Fruit fly (Drosophila melanogaster) whole organism: ENCODE measurements around the gene CG13309.

Experiments
- CG8478 ChIP-seq: fragments of >200 bp; optimal IDR thresholded peaks from 2 replicates; lab custom pipeline; 2018; ENCODE audit warnings: inconsistent platforms
- Dll ChIP-seq: fragments of >200 bp; optimal IDR thresholded peaks from 2 replicates; lab custom pipeline; 2017
- EcR ChIP-seq, 2 experiments: fragments of >200 bp; optimal IDR thresholded peaks; 2 replicates each; lab custom pipeline; 2017; ENCODE audit warnings: missing biosample characterization in 2 of 2, missing genetic modification characterization in 2 of 2, missing genetic modification reagents in 2 of 2
- pan ChIP-seq: fragments of >200 bp; optimal IDR thresholded peaks from 2 replicates; lab custom pipeline; 2017
- psq ChIP-seq: fragments of >200 bp; optimal IDR thresholded peaks from 2 replicates; lab custom pipeline; 2017
- usp ChIP-seq: fragments of >200 bp; optimal IDR thresholded peaks from 2 replicates; lab custom pipeline; 2017; ENCODE audit warnings: missing biosample characterization, missing genetic modification characterization, mixed read lengths

Gene CG13309

dm6 chr3L:8783299-8783698, 26.9 kb upstream of the CG13309 start:
- TF ChIP-seq EcR (GFP tag; optimal IDR thresholded peaks at IDR 0.05; lab: Kevin White, UChicago) (no peak), pan (lab: Kevin White, UChicago) (no peak), CG8478 (lab: Kevin White, UChicago) (no peak), psq (lab: Kevin White, UChicago) (no peak), usp (no peak), Dll (lab: Kevin White, UChicago) (no peak)

DNA sequence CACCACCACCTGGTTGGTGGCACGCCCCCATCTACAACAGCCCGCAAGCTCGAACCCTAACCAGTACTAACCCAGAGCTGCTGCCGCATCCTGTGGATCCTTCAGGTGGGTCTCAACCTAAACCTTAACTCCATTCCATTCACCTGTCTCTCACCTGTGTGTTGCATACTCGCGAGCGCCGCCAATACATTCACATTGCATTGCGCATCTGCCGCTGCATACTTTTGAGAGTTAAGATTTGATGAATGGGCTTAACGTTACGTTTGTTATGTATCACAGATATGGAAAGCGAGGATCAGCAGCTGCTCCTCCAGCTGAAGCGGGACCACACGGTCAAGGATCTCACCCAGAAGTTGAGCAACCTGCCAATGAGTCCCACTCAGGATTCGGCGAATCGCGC, 23.0 kb upstream of the CG13309 start:
- TF ChIP-seq CG8478 (lab: Kevin White, UChicago): no peak
- no peak for TF ChIP-seq pan (lab: Kevin White, UChicago)
- TF ChIP-seq psq (lab: Kevin White, UChicago): no peak
- no peak for TF ChIP-seq usp
- TF ChIP-seq Dll (lab: Kevin White, UChicago): no peak
- no peak for TF ChIP-seq EcR (GFP tag; optimal IDR thresholded peaks at IDR 0.05; lab: Kevin White, UChicago)

- TF ChIP-seq EcR (GFP tag; optimal IDR thresholded peaks at IDR 0.05; lab: Kevin White, UChicago): no peak
- TF ChIP-seq pan (lab: Kevin White, UChicago): no peak
- no peak for TF ChIP-seq Dll (lab: Kevin White, UChicago)
- no peak for TF ChIP-seq usp
- TF ChIP-seq psq (lab: Kevin White, UChicago): no peak
- no peak for TF ChIP-seq CG8478 (lab: Kevin White, UChicago)
Measured at dm6 chr3L:8787701-8788100, 22.5 kb upstream of the CG13309 start.

- no peak for TF ChIP-seq pan (lab: Kevin White, UChicago)
- no peak for TF ChIP-seq CG8478 (lab: Kevin White, UChicago)
- TF ChIP-seq psq (lab: Kevin White, UChicago): no peak
- no peak for TF ChIP-seq Dll (lab: Kevin White, UChicago)
- TF ChIP-seq usp: no peak
- TF ChIP-seq EcR (GFP tag; optimal IDR thresholded peaks at IDR 0.05; lab: Kevin White, UChicago): no peak
Measured at dm6 chr3L:8788445-8788844, 21.8 kb upstream of the CG13309 start, which contains the start of gene Acbp5. Gene Acbp5, minus strand, starts transcription at chr3L:8788545.

DNA sequence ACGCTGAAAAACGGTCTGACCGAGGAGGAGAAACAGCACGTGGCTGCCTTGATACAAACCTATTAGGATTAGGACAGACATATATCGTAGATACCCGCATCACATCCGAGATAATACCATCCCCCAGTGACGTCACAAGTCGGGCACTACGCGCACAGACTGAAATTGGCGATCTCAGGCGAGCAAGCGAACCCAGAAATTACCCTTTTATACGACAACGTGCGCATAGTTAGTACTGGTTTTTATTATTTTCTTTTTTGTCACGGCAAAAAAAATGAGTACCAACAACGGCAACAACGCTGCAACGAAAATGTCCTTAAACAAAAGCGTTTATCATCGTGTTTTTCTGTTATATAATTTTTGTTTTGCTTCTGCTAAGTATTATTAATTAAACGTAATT, 12.1 kb upstream of the CG13309 start:
- TF ChIP-seq usp: no peak
- TF ChIP-seq pan (lab: Kevin White, UChicago): no peak
- no peak for TF ChIP-seq EcR (GFP tag; optimal IDR thresholded peaks at IDR 0.05; lab: Kevin White, UChicago)
- no peak for TF ChIP-seq psq (lab: Kevin White, UChicago)
- TF ChIP-seq Dll (lab: Kevin White, UChicago): no peak
- no peak for TF ChIP-seq CG8478 (lab: Kevin White, UChicago)

- TF ChIP-seq CG8478 (lab: Kevin White, UChicago) (no peak), Dll (lab: Kevin White, UChicago) (no peak), usp (no peak), psq (lab: Kevin White, UChicago) (no peak), EcR (GFP tag; optimal IDR thresholded peaks at IDR 0.05; lab: Kevin White, UChicago) (no peak), pan (lab: Kevin White, UChicago) (no peak)
Measured at dm6 chr3L:8798539-8798938, 11.7 kb upstream of the CG13309 start.

- TF ChIP-seq psq (lab: Kevin White, UChicago) (no peak), usp (no peak), CG8478 (lab: Kevin White, UChicago) (no peak), Dll (lab: Kevin White, UChicago) (no peak), pan (lab: Kevin White, UChicago) (no peak), EcR (GFP tag; optimal IDR thresholded peaks at IDR 0.05; lab: Kevin White, UChicago) (no peak)
Measured at dm6 chr3L:8800432-8800831, 9.8 kb upstream of the CG13309 start, which contains the start of gene CG13310. Gene CG13310, minus strand, starts transcription at chr3L:8800532.

- TF ChIP-seq Dll (lab: Kevin White, UChicago) (no peak), usp (no peak), CG8478 (lab: Kevin White, UChicago) (no peak), pan (lab: Kevin White, UChicago) (no peak), psq (lab: Kevin White, UChicago) (no peak), EcR (GFP tag; optimal IDR thresholded peaks at IDR 0.05; lab: Kevin White, UChicago) (no peak)
Measured at dm6 chr3L:8802064-8802463, 8.1 kb upstream of the CG13309 start, which contains the start of the genes CG13311 and CG34426. Gene CG13311, minus strand, starts transcription at chr3L:8802164. Gene CG34426, plus strand, starts transcription at chr3L:8802463.

dm6 chr3L:8804082-8804814, 5.9 kb upstream of the CG13309 start, which contains the start of the genes CG32023 and CG34427:
Gene CG32023, minus strand, starts transcription at chr3L:8804182.
Gene CG34427, plus strand, starts transcription at chr3L:8804764.
- no peak for TF ChIP-seq pan (lab: Kevin White, UChicago)
- no peak for TF ChIP-seq Dll (lab: Kevin White, UChicago)
- no peak for TF ChIP-seq CG8478 (lab: Kevin White, UChicago)
- TF ChIP-seq EcR (GFP tag; optimal IDR thresholded peaks at IDR 0.05; lab: Kevin White, UChicago): no peak
- TF ChIP-seq usp: no peak
- no peak for TF ChIP-seq psq (lab: Kevin White, UChicago)

DNA sequence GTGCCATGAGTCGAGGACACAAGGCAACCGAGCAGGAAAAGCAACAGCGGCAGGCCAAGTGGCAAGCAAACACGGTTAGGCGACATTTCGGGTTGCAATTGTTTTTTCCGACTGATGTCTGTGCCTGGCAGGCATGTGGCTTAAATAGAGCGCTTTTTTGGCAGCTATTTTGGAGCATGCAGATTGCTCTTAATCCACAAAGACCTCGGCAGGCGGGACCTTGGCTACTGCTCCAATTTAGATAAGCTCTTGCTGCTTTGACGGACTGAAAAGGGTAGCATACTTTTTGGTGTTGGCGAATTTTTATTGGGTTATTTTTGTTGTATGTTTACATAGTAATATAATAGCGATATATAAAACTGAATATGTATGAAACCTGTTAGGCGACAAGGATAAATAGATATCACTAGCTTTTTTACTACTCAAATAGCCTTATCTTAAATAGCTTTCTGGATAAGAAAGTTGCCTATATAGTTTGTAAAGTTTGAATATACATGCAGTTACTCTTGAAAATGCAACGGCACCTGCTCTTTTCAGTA, 3.0 kb upstream of the CG13309 start, which contains the start of the genes CG13312 and CG32024:
CG13312 (minus strand) TSS at position 101 of the 539 bp plus-strand sequence.
CG32024 (plus strand) TSS at position 489 of the 539 bp plus-strand sequence.
- TF ChIP-seq pan (lab: Kevin White, UChicago) (no peak), Dll (lab: Kevin White, UChicago) (no peak), CG8478 (lab: Kevin White, UChicago) (no peak), usp (no peak), psq (lab: Kevin White, UChicago) (no peak), EcR (GFP tag; optimal IDR thresholded peaks at IDR 0.05; lab: Kevin White, UChicago) (no peak)

dm6 chr3L:8808244-8808643, 2.0 kb upstream of the CG13309 start, which contains the start of gene CG13308:
Gene CG13308, plus strand, starts transcription at chr3L:8808544.
- no peak for TF ChIP-seq pan (lab: Kevin White, UChicago)
- TF ChIP-seq CG8478 (lab: Kevin White, UChicago): no peak
